Fruit fly (Drosophila melanogaster): Measurements from ENCODE around the gene inaF-B.

DNA sequence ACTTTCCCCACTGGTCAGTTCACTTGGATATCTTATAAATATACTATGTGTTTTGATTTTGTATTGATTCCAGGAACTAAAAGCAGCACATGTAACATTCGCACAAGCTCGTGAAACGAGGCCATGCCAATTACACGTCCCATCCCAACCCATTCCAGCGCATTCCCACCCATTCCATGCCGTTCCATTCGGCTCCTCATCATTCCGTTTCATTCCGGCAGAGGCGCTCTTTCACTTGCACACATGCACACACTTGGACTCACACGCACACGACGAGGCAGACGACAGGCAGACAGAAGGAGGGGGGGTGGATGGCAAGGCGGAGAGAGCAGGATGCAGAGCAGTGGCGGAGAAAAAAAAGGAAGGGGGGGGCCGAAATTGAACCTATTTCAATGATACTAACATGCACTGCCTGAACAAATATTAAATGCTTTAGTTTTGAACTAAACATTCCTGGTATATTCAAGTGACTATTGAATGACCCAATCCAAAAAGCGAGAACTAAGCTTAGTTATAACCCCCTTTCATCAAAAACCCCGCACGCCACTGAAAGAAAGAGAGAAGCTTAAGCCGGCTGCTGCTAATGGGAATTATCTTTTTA lies 43.5 kb upstream of the inaF-B start:
- TF ChIP-seq CTCF (optimal IDR thresholded peaks at IDR 0.05), result no peak
- no peak for TF ChIP-seq CG8478 (optimal IDR thresholded peaks at IDR 0.05)
